Fruit fly (Drosophila melanogaster): Measurements from ENCODE around the gene hep.
A peak's percentile ranks its signal among the peaks of the same experiment; 100 is the strongest.

Gene hep

dm6 chrX:13112238-13112829 is 22.1 kb upstream of the hep start, which contains the start of gene Chpf (continued):
- TF ChIP-seq Optix (GFP tag; IDR thresholded peaks at IDR 0.05) = no peak
- peak; percentile 91 for TF ChIP-seq CG16813 (GFP tag; IDR thresholded peaks at IDR 0.05; ENCODE audit: partially characterized antibody)
- no peak for TF ChIP-seq wor (GFP tag; IDR thresholded peaks at IDR 0.05)
- no peak for TF ChIP-seq CG1792 (GFP tag; optimal IDR thresholded peaks at IDR 0.05)
- no peak for TF ChIP-seq CG15696 (tag; optimal IDR thresholded peaks at IDR 0.05)
- TF ChIP-seq GATAe (GFP tag; conservative IDR thresholded peaks at IDR 0.05) = no peak
- TF ChIP-seq dpn (GFP tag; optimal IDR thresholded peaks at IDR 0.05) = no peak
- TF ChIP-seq pita (GFP tag; optimal IDR thresholded peaks at IDR 0.05) = no peak
- peak; percentile 4; the same call in 1 of the 4 replicates for TF ChIP-seq Gug (GFP tag; IDR thresholded peaks at IDR 0.05)
- no peak for TF ChIP-seq sob (GFP tag; IDR thresholded peaks at IDR 0.05)
- no peak for TF ChIP-seq CG8924 (tag; optimal IDR thresholded peaks at IDR 0.05)
- no peak for TF ChIP-seq lov (optimal IDR thresholded peaks at IDR 0.05)
- TF ChIP-seq lov (GFP tag; IDR thresholded peaks at IDR 0.05) = no peak
- no peak for TF ChIP-seq CG4707 (GFP tag; optimal IDR thresholded peaks at IDR 0.05)
- peak; percentile 59; the same call in 2 of the 3 replicates for TF ChIP-seq mld (GFP tag; IDR thresholded peaks at IDR 0.05; ENCODE audit: partially characterized antibody)
- no peak for TF ChIP-seq CG1233 (GFP tag; optimal IDR thresholded peaks at IDR 0.05)
- no peak for TF ChIP-seq aop (GFP tag; IDR thresholded peaks at IDR 0.05)
- no peak for TF ChIP-seq cwo (GFP tag; optimal IDR thresholded peaks at IDR 0.05)
- no peak for TF ChIP-seq CG16815 (GFP tag; optimal IDR thresholded peaks at IDR 0.05)
- peak; percentile 50; the same call in 1 of the 2 replicates for TF ChIP-seq slbo (GFP tag; IDR thresholded peaks at IDR 0.05)
- TF ChIP-seq CG11093 (GFP tag; IDR thresholded peaks at IDR 0.05) = no peak
- no peak for TF ChIP-seq CG8944 (GFP tag; optimal IDR thresholded peaks at IDR 0.05)
- no peak for TF ChIP-seq CG6689 (GFP tag; IDR thresholded peaks at IDR 0.05)
- peak; percentile 95 for TF ChIP-seq Dref (GFP tag; IDR thresholded peaks at IDR 0.05)
- TF ChIP-seq stc (GFP tag; IDR thresholded peaks at IDR 0.05) = no peak
- no peak for TF ChIP-seq CG3838 (GFP tag; optimal IDR thresholded peaks at IDR 0.05)
- no peak for TF ChIP-seq CG12942 (GFP tag; optimal IDR thresholded peaks at IDR 0.05)
- no peak for TF ChIP-seq TFAM (GFP tag; optimal IDR thresholded peaks at IDR 0.05)
- no peak for TF ChIP-seq CG17328 (GFP tag; IDR thresholded peaks at IDR 0.05)
- TF ChIP-seq CG7372 (GFP tag; IDR thresholded peaks at IDR 0.05) = no peak
- TF ChIP-seq Lhr (GFP tag; optimal IDR thresholded peaks at IDR 0.05) = no peak
- TF ChIP-seq wdn (GFP tag; IDR thresholded peaks at IDR 0.05) = no peak
- TF ChIP-seq trh (GFP tag; optimal IDR thresholded peaks at IDR 0.05) = no peak
- no peak for TF ChIP-seq Hmx (GFP tag; optimal IDR thresholded peaks at IDR 0.05)
- TF ChIP-seq Rfx (GFP tag; IDR thresholded peaks at IDR 0.05) = peak; percentile 40
- no peak for TF ChIP-seq Hr39 (optimal IDR thresholded peaks at IDR 0.05)
- TF ChIP-seq CG4730 (GFP tag; IDR thresholded peaks at IDR 0.05) = no peak
- no peak for TF ChIP-seq kni (GFP tag; optimal IDR thresholded peaks at IDR 0.05)
- no peak for TF ChIP-seq Hmr (GFP tag; optimal IDR thresholded peaks at IDR 0.05)
- TF ChIP-seq CG7987 (GFP tag; optimal IDR thresholded peaks at IDR 0.05) = no peak
- no peak for TF ChIP-seq tll (GFP tag; optimal IDR thresholded peaks at IDR 0.05)
- TF ChIP-seq CG18764 (GFP tag; optimal IDR thresholded peaks at IDR 0.05) = no peak
- no peak for TF ChIP-seq Xrp1 (GFP tag; IDR thresholded peaks at IDR 0.05)
- TF ChIP-seq Ada2b (GFP tag; IDR thresholded peaks at IDR 0.05) = no peak
- peak; percentile 86 for TF ChIP-seq HLH4C (GFP tag; IDR thresholded peaks at IDR 0.05; ENCODE audit: partially characterized antibody)
- peak; percentile 50; the same call in 1 of the 3 replicates for TF ChIP-seq Doc3 (GFP tag; IDR thresholded peaks at IDR 0.05; ENCODE audit: partially characterized antibody)
- no peak for TF ChIP-seq pfk (GFP tag; optimal IDR thresholded peaks at IDR 0.05)
- TF ChIP-seq CG9215 (GFP tag; IDR thresholded peaks at IDR 0.05) = no peak
- TF ChIP-seq CG17186 (GFP tag; optimal IDR thresholded peaks at IDR 0.05) = peak; percentile 7
- no peak for TF ChIP-seq Mes4 (GFP tag; optimal IDR thresholded peaks at IDR 0.05)
- TF ChIP-seq Xbp1 (GFP tag; optimal IDR thresholded peaks at IDR 0.05) = no peak
- TF ChIP-seq br (optimal IDR thresholded peaks at IDR 0.05) = no peak

All from whole organism, embryonic.